Fruit fly (Drosophila melanogaster) whole organism, wandering third instar larva: ENCODE measurements around the gene beat-IIIc.

Experiments used
- Mio ChIP-seq: sonication (Bioruptor generic); optimal IDR thresholded peaks from 2 replicates; lab custom pipeline; 2016; ENCODE audit warnings: missing biosample characterization, missing genetic modification characterization
- Rel ChIP-seq, 2 experiments: fragments of 200-800 bp; sonication (Bioruptor generic) in 1 of 2; optimal IDR thresholded peaks; 2 replicates in 1 of 2; 3 replicates in 1 of 2; lab custom pipeline; 2016 to 2019; ENCODE audit warnings: mild to moderate bottlenecking in 2 of 2, missing biosample characterization in 2 of 2, missing genetic modification characterization in 2 of 2, moderate library complexity in 1 of 2
- Vsx2 ChIP-seq: fragments of 200-300, 225-300 bp; sonication (Bioruptor generic); optimal IDR thresholded peaks from 2 replicates; lab custom pipeline; 2018; ENCODE audit warnings: missing biosample characterization, missing genetic modification characterization; ENCODE audit not compliant: partially characterized antibody
- dl ChIP-seq, 2 experiments: fragments of 175-275, 200-275 bp in 1 of 2; fragments of 200-275 bp in 1 of 2; sonication (Bioruptor generic); optimal IDR thresholded peaks; lab custom pipeline; 2018; ENCODE audit warnings: mild to moderate bottlenecking in 2 of 2, missing biosample characterization in 2 of 2, missing genetic modification characterization in 2 of 2, moderate library complexity in 2 of 2; ENCODE audit not compliant: partially characterized antibody in 2 of 2, insufficient read depth in 1 of 2
- fru ChIP-seq: fragments of 200-800 bp; sonication (Bioruptor generic); optimal IDR thresholded peaks from 3 replicates; lab custom pipeline; 2016; ENCODE audit warnings: missing biosample characterization, mild to moderate bottlenecking, missing genetic modification characterization
- rgr ChIP-seq: fragments of 200-800 bp; sonication (Bioruptor generic); optimal IDR thresholded peaks from 3 replicates; lab custom pipeline; 2016; ENCODE audit warnings: missing biosample characterization, mild to moderate bottlenecking, missing genetic modification characterization
- usp ChIP-seq: fragments of >200 bp; optimal IDR thresholded peaks from 2 replicates; lab custom pipeline; 2017; ENCODE audit warnings: missing biosample characterization, missing genetic modification characterization

- TF ChIP-seq fru (GFP tag; lab: Kevin White, UChicago) (no peak), usp (GFP tag; lab: Kevin White, UChicago) (no peak), Rel (GFP tag; optimal IDR thresholded peaks at IDR 0.05; lab: Kevin White, UChicago) (no peak), Rel (tag; optimal IDR thresholded peaks at IDR 0.05; lab: Kevin White, UChicago) (no peak), rgr (GFP tag; lab: Kevin White, UChicago) (no peak), Vsx2 (GFP tag; lab: Kevin White, UChicago) (no peak), Mio (GFP tag; lab: Kevin White, UChicago) (no peak), dl (GFP tag; optimal IDR thresholded peaks at IDR 0.05; lab: Kevin White, UChicago; ENCODE audit: insufficient read depth in 1 of 2, partially characterized antibody in 2 of 2) (no peak)
These were observed 56.7 kb downstream of the beat-IIIc start for dm6 chr2L:17203833-17204232.
